Fruit fly (Drosophila melanogaster) whole organism, prepupa: Measurements from ENCODE around the gene CG42693.

ENCODE experiments used
- CG34406 ChIP-seq: fragments of 200-800 bp; sonication (Bioruptor generic); optimal IDR thresholded peaks from 3 replicates; lab custom pipeline; 2016; ENCODE audit warnings: missing biosample characterization, missing genetic modification characterization
- Sox102F ChIP-seq: fragments of 200-800 bp; sonication (Bioruptor generic); optimal IDR thresholded peaks from 2 replicates; lab custom pipeline; 2016; ENCODE audit warnings: missing biosample characterization, mild to moderate bottlenecking, missing genetic modification characterization
- dsx ChIP-seq: fragments of 200-800 bp; optimal IDR thresholded peaks from 3 replicates; lab custom pipeline; 2019; ENCODE audit warnings: missing biosample characterization, mild to moderate bottlenecking, missing genetic modification characterization, moderate library complexity; ENCODE audit not compliant: poor library complexity, severe bottlenecking

DNA sequence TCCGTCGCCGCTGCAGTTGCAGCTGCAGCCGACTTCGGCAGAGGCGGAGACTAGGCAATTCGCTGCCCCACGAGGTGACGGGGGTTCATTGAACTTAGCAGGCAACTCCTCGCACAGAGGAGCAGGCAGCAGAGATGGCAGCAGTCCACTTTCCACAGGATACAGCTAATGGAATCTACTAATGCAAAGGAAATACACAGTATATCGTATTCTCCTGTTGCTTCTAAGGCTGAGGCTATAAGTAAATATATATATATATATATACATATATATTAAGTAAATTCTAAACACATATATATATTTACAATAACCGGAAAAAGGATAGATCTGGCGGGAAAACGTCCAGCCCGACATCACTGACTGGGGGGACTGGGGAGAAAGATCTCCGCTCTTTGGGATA lies 4.8 kb downstream of the CG42693 start:
- TF ChIP-seq dsx (no peak), CG34406 (no peak), Sox102F (GFP tag; lab: Kevin White, UChicago) (no peak)
